Worm (Caenorhabditis elegans) whole organism, L4 larva: ENCODE results near the gene Y66D12A.19.

ENCODE experiments used
- F37D6.2 ChIP-seq: sonication (generic microtip); optimal IDR thresholded peaks from 2 replicates; lab custom pipeline; 2016; ENCODE audit warnings: mild to moderate bottlenecking, missing genetic modification characterization, missing compliant biosample characterization
- Y75B8A.6 ChIP-seq: fragments of 200-800 bp; sonication (Bioruptor generic); IDR thresholded peaks from 2 replicates; pipeline ENCODE4 v1.3.6; 2022; ENCODE audit warnings: missing genetic modification reagents, missing genetic modification characterization, missing compliant biosample characterization
- ZK337.2 ChIP-seq: fragments of 200-800 bp; sonication (Bioruptor generic); IDR thresholded peaks from 2 replicates; pipeline ENCODE4 v1.3.6; 2022; ENCODE audit warnings: missing genetic modification reagents, missing genetic modification characterization, missing compliant biosample characterization
- aha-1 ChIP-seq: fragments of 150-350 bp; peaks from one replicate; lab custom pipeline; 2014; ENCODE audit warnings: missing biosample characterization, missing genetic modification characterization
- ceh-44 ChIP-seq: fragments of 200-800 bp; sonication (Bioruptor generic); IDR thresholded peaks from 2 replicates; pipeline ENCODE4 v1.3.6; 2022; ENCODE audit warnings: missing genetic modification reagents, missing genetic modification characterization, missing compliant biosample characterization
- ceh-62 ChIP-seq: sonication (generic microtip); optimal IDR thresholded peaks from 2 replicates; lab custom pipeline; 2017; ENCODE audit warnings: missing biosample characterization, missing genetic modification characterization
- ceh-82 ChIP-seq: sonication (generic microtip); optimal IDR thresholded peaks from 2 replicates; lab custom pipeline; 2017; ENCODE audit warnings: missing biosample characterization, missing genetic modification characterization
- cey-2 ChIP-seq: sonication (generic microtip); optimal IDR thresholded peaks from 3 replicates; lab custom pipeline; 2017; ENCODE audit warnings: missing genetic modification characterization, mild to moderate bottlenecking, missing compliant biosample characterization, antibody characterized with exemption, borderline replicate concordance; ENCODE audit not compliant: insufficient read depth
- daf-19 ChIP-seq: fragments of 200-800 bp; sonication (Bioruptor generic); conservative IDR thresholded peaks from 2 replicates; pipeline ENCODE4 v1.3.6; 2022; ENCODE audit warnings: missing genetic modification characterization, missing compliant biosample characterization
- dmd-6 ChIP-seq: fragments of 200-800 bp; sonication (Bioruptor generic); IDR thresholded peaks from 2 replicates; pipeline ENCODE4 v1.3.6; 2022; ENCODE audit warnings: missing genetic modification reagents, missing genetic modification characterization, missing compliant biosample characterization
- dmd-8 ChIP-seq: fragments of 200-800 bp; sonication (Bioruptor generic); IDR thresholded peaks from 2 replicates; pipeline ENCODE4 v1.3.6; 2022; ENCODE audit warnings: missing genetic modification characterization, missing compliant biosample characterization
- dve-1 ChIP-seq: sonication (generic microtip); optimal IDR thresholded peaks from 2 replicates; lab custom pipeline; 2017; ENCODE audit warnings: antibody characterized with exemption, mild to moderate bottlenecking, missing genetic modification characterization, missing compliant biosample characterization; ENCODE audit not compliant: insufficient read depth
- fos-1 ChIP-seq: fragments of 150-350 bp; optimal IDR thresholded peaks from 2 replicates; lab custom pipeline; 2014; ENCODE audit warnings: missing biosample characterization, missing genetic modification characterization
- gei-8 ChIP-seq: fragments of 200-800 bp; sonication (Bioruptor generic); optimal IDR thresholded peaks from 2 replicates; lab custom pipeline; 2018; ENCODE audit warnings: mild to moderate bottlenecking, missing genetic modification characterization, missing compliant biosample characterization
- hlh-11 ChIP-seq: fragments of 200-800 bp; sonication (Bioruptor generic); optimal IDR thresholded peaks from 2 replicates; lab custom pipeline; 2018; ENCODE audit warnings: mild to moderate bottlenecking, missing genetic modification characterization, missing compliant biosample characterization
- lim-7 ChIP-seq: fragments of 200-800 bp; sonication (Bioruptor generic); IDR thresholded peaks from 2 replicates; pipeline ENCODE4 v1.3.6; 2022; ENCODE audit warnings: missing genetic modification characterization, missing compliant biosample characterization
- lin-13 ChIP-seq: fragments of 150-350 bp; optimal IDR thresholded peaks from 2 replicates; lab custom pipeline; 2014; ENCODE audit warnings: missing biosample characterization, missing genetic modification reagents, missing genetic modification characterization
- lin-29 ChIP-seq: fragments of 200-800 bp; sonication (Bioruptor generic); IDR thresholded peaks from 2 replicates; pipeline ENCODE4 v1.3.6; 2022; ENCODE audit warnings: missing genetic modification reagents, missing genetic modification characterization, missing compliant biosample characterization
- lin-38 ChIP-seq: fragments of 200-800 bp; sonication (Bioruptor generic); IDR thresholded peaks from 2 replicates; pipeline ENCODE4 v1.3.6; 2022; ENCODE audit warnings: missing genetic modification reagents, missing genetic modification characterization, missing compliant biosample characterization
- mxl-2 ChIP-seq: fragments of 200-800 bp; sonication (Bioruptor generic); conservative IDR thresholded peaks from 2 replicates; pipeline ENCODE4 v1.3.6; 2022; ENCODE audit warnings: missing genetic modification reagents, missing genetic modification characterization, missing compliant biosample characterization
- nhr-11 ChIP-seq: fragments of 150-350 bp; optimal IDR thresholded peaks from 2 replicates; lab custom pipeline; 2014; ENCODE audit warnings: missing biosample characterization, missing genetic modification characterization
- nhr-41 ChIP-seq: fragments of 200-800 bp; sonication (Bioruptor generic); IDR thresholded peaks from 2 replicates; pipeline ENCODE4 v1.3.6; 2022; ENCODE audit warnings: missing genetic modification reagents, missing genetic modification characterization, missing compliant biosample characterization
- nhr-77 ChIP-seq: fragments of 150-350 bp; optimal IDR thresholded peaks from 2 replicates; lab custom pipeline; 2014; ENCODE audit warnings: missing biosample characterization, missing genetic modification characterization
- php-3 ChIP-seq: fragments of 200-800 bp; sonication (Bioruptor generic); IDR thresholded peaks from 2 replicates; pipeline ENCODE4 v1.3.6; 2022; ENCODE audit warnings: missing genetic modification reagents, missing genetic modification characterization, missing compliant biosample characterization
- set-16 ChIP-seq: fragments of 200-800 bp; sonication (Bioruptor generic); IDR thresholded peaks from 2 replicates; pipeline ENCODE4 v1.3.6; 2022; ENCODE audit warnings: missing genetic modification reagents, missing genetic modification characterization, missing compliant biosample characterization
- snpc-1.2 ChIP-seq: fragments of 200-800 bp; sonication (Bioruptor generic); IDR thresholded peaks from 2 replicates; pipeline ENCODE4 v1.3.6; 2022; ENCODE audit warnings: missing genetic modification reagents, missing genetic modification characterization, missing compliant biosample characterization
- snpc-4 ChIP-seq: fragments of 150-350 bp; optimal IDR thresholded peaks from 2 replicates; lab custom pipeline; 2014; ENCODE audit warnings: missing biosample characterization, missing genetic modification characterization
- tag-97 ChIP-seq: fragments of 200-800 bp; sonication (Bioruptor generic); IDR thresholded peaks from 2 replicates; pipeline ENCODE4 v1.3.6; 2022; ENCODE audit warnings: missing genetic modification characterization, missing compliant biosample characterization
- tra-1 ChIP-seq: fragments of 200-800 bp; sonication (Bioruptor generic); IDR thresholded peaks from 2 replicates; pipeline ENCODE4 v1.3.6; 2022; ENCODE audit warnings: missing genetic modification reagents, missing genetic modification characterization, missing compliant biosample characterization
- unc-39 ChIP-seq: sonication (generic microtip); optimal IDR thresholded peaks from 2 replicates; lab custom pipeline; 2017; ENCODE audit warnings: missing biosample characterization, missing genetic modification characterization
- zfp-2 ChIP-seq: sonication (generic microtip); optimal IDR thresholded peaks from 2 replicates; lab custom pipeline; 2016; ENCODE audit warnings: mild to moderate bottlenecking, missing genetic modification characterization, missing compliant biosample characterization
- zfp-3 ChIP-seq: fragments of 200-800 bp; sonication (Bioruptor generic); conservative IDR thresholded peaks from 2 replicates; pipeline ENCODE4 v1.3.6; 2022; ENCODE audit warnings: missing genetic modification reagents, missing genetic modification characterization, missing compliant biosample characterization
- zip-11 ChIP-seq: fragments of 200-800 bp; sonication (Bioruptor generic); IDR thresholded peaks from 2 replicates; pipeline ENCODE4 v1.3.6; 2022; ENCODE audit warnings: missing genetic modification characterization, missing compliant biosample characterization

The Y66D12A.19 gene

DNA sequence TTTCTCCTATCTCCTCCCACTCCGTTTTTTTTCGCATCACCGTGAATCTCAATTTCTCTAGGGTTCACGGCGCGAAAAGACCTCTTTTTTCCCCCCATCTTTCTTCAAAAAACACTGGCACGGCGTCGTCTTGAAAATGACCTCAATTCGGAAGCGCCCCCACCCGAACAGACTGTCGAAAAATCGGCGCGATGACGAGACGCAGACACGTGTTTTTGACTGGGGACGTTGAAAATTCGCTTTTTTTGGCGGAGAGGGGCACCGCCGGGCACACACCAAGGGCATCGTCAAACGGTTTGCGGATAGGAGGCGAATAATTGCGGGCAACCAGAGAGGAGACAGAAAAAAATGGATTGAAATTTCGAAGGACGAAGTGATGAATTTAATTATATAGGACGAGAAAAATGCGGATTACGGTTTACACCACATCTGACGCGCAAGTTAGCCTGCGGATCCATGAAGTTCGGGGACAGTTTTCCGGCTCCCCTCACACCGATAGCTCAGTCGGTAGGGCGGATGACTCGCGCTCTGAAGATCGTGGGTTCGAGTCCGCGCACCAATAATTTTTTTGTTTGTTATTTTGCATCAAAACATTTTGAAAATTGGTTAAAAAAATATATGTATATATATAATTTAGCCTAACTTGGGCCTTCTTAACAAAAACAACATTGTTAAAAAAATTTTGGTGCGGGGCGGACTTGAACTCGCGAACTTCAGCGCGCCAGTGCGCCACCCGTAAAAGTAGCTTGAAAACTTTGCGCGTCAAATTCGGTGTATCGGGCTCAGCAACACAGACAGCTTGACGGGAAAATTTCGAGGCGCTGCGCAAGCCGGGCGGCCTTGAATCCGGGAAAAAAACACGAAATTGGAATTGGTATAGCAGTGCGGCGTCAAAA lies 30.2 kb upstream of the Y66D12A.19 start (continued):
- no peak for TF ChIP-seq unc-39 (tag; lab: Kevin White, UChicago)
- TF ChIP-seq zip-11 = no peak
- no peak for TF ChIP-seq nhr-41 (GFP tag; lab: Robert Waterston, UW)
- TF ChIP-seq tag-97 (GFP tag; lab: Robert Waterston, UW) = no peak
- no peak for TF ChIP-seq lin-38
- no peak for TF ChIP-seq Y75B8A.6 (GFP tag; lab: Robert Waterston, UW)
- TF ChIP-seq ZK337.2 (GFP tag; lab: Robert Waterston, UW) = no peak
- 0 out of 2 replicates have a peak, but pooled peaks have one; percentile 4 for TF ChIP-seq ceh-44
- TF ChIP-seq nhr-11 (tag; lab: Kevin White, UChicago) = no peak
- no peak for TF ChIP-seq zfp-3
- no peak for TF ChIP-seq dmd-6 (GFP tag; lab: Robert Waterston, UW)
- TF ChIP-seq gei-8 = no peak
- TF ChIP-seq lin-13 (GFP tag; lab: Kevin White, UChicago) = no peak
- no peak for TF ChIP-seq lim-7 (GFP tag; lab: Robert Waterston, UW)
- TF ChIP-seq hlh-11 (tag; lab: Kevin White, UChicago) = no peak
- no peak for TF ChIP-seq cey-2 (tag; lab: Kevin White, UChicago)
- no peak for TF ChIP-seq F37D6.2 (tag; lab: Kevin White, UChicago)
- TF ChIP-seq dve-1 (tag; lab: Kevin White, UChicago) = no peak
- TF ChIP-seq ceh-82 (tag; lab: Kevin White, UChicago) = no peak
- TF ChIP-seq snpc-1.2 (GFP tag; lab: Robert Waterston, UW) = no peak
- TF ChIP-seq snpc-4 = no peak
- no peak for TF ChIP-seq zfp-2 (tag; lab: Kevin White, UChicago)

DNA sequence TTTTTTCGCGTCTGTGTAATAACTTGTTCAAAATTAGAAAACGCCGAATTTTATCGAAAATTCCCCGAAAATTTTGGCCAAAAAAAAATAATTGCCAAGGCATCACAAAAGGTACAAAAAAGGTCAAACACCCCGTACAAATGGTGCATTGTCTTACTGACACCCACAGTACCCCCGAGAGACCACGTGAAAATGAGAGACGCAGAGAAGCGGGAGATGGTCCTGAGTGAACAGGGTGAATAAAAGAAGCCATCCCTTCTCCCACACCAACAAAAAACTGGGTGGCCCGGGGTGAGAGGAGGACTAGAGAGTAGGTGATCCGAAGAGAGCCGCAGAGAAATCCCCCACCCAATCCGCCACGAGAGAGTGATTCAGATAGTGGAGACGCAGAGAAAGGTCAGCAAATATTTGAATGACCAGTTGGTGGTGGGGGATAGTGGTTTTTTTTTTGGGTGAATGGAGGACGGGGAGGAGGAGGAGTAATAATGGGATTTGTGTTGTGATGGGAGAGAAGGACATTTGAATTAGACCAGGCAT lies 27.5 kb upstream of the Y66D12A.19 start:
- no peak for TF ChIP-seq dmd-8 (GFP tag; lab: Robert Waterston, UW)
- peak; percentile 55 for TF ChIP-seq set-16 (GFP tag; lab: Robert Waterston, UW)
- TF ChIP-seq tra-1 = no peak
- TF ChIP-seq php-3 (GFP tag; lab: Robert Waterston, UW) = no peak
- no peak for TF ChIP-seq aha-1 (tag; lab: Kevin White, UChicago)

DNA sequence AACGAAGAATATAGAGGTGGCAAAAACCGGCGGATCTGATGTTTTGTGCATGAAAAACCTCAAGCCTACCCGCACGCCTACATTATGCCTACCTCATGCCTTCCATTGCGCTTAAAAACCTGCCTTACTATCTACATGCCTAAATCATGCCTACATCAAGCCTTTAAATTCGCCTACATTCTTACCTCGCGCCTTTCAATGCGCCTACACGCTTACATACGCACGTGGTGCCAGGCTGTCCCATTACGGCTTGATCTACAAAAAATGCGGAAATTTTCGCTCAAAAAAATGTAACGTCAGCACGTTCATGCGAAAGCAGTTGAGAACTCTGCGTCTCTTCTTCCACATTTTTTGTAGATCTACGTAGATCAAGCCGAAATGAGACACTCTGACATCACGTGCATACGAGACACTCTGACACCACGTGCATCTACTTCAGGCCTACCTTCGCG lies 24.7 kb upstream of the Y66D12A.19 start, which contains the start of gene fbxa-220:
Gene fbxa-220, minus strand, starts transcription at position 51 of the 452 bp plus-strand sequence.
- TF ChIP-seq mxl-2 (GFP tag; lab: Robert Waterston, UW) (no peak), aha-1 (tag; lab: Kevin White, UChicago) (peak; percentile 95), fos-1 (tag; lab: Kevin White, UChicago) (no peak), cey-2 (tag; lab: Kevin White, UChicago) (no peak), ceh-62 (tag; lab: Kevin White, UChicago) (no peak), lin-29 (GFP tag; lab: Robert Waterston, UW) (no peak)

DNA sequence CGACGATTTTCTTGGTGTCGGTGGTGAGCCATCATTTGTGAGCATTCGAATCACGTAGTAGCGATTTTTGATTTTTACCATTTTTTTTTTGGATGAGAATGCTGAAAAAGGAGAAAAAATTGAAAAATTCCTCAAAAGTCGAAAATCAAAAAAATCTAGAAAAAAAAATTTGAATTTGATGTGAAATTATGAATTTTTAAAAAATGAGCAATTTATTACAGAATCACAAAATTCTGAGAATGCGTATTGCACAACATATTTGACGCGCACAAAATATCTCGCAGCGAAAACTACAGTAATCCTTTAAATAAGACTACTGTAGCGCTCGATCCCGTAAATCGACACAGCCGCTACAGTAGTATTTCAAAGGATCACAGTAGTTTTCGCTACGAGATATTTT lies 21.6 kb upstream of the Y66D12A.19 start, which contains the start of gene popl-5:
Gene popl-5, minus strand, starts transcription at position 101 of the 400 bp plus-strand sequence.
- TF ChIP-seq nhr-77 (tag; lab: Kevin White, UChicago) (no peak), mxl-2 (GFP tag; lab: Robert Waterston, UW) (no peak), cey-2 (tag; lab: Kevin White, UChicago) (no peak), daf-19 (GFP tag; lab: Robert Waterston, UW) (no peak)
